Worm (Caenorhabditis elegans) whole organism, midembryonic: ENCODE measurements around the gene mrpl-46.

Source experiments
- T22C8.4 ChIP-seq: fragments of 200-800 bp; sonication (Bioruptor generic); IDR thresholded peaks from 2 replicates; pipeline ENCODE4 v1.3.6; 2022; ENCODE audit warnings: missing genetic modification characterization, missing compliant biosample characterization
- cog-1 ChIP-seq: sonication (generic microtip); optimal IDR thresholded peaks from 2 replicates; lab custom pipeline; 2016; ENCODE audit warnings: missing genetic modification characterization, missing compliant biosample characterization
- flt-1 ChIP-seq: fragments of 200-800 bp; sonication (Bioruptor generic); IDR thresholded peaks from 2 replicates; pipeline ENCODE4 v1.3.6; 2022; ENCODE audit warnings: missing genetic modification characterization, missing compliant biosample characterization
- klf-2 ChIP-seq: fragments of 200-800 bp; sonication (Bioruptor generic); conservative IDR thresholded peaks from 2 replicates; pipeline ENCODE4 v1.3.6; 2022; ENCODE audit warnings: missing genetic modification reagents, missing genetic modification characterization, missing compliant biosample characterization
- med-1 ChIP-seq: sonication (generic microtip); optimal IDR thresholded peaks from 2 replicates; lab custom pipeline; 2017; ENCODE audit warnings: missing genetic modification characterization, mild to moderate bottlenecking, missing compliant biosample characterization, antibody characterized with exemption, missing genetic modification reagents; ENCODE audit not compliant: insufficient read depth
- ztf-23 ChIP-seq: fragments of 200-800 bp; sonication (Bioruptor generic); IDR thresholded peaks from 2 replicates; pipeline ENCODE4 v1.3.6; 2022; ENCODE audit warnings: missing genetic modification reagents, missing genetic modification characterization, missing compliant biosample characterization
- ztf-29 ChIP-seq: fragments of 200-800 bp; sonication (Bioruptor generic); IDR thresholded peaks from 2 replicates; pipeline ENCODE4 v1.3.6; 2022; ENCODE audit warnings: missing genetic modification reagents, missing genetic modification characterization, missing compliant biosample characterization

DNA sequence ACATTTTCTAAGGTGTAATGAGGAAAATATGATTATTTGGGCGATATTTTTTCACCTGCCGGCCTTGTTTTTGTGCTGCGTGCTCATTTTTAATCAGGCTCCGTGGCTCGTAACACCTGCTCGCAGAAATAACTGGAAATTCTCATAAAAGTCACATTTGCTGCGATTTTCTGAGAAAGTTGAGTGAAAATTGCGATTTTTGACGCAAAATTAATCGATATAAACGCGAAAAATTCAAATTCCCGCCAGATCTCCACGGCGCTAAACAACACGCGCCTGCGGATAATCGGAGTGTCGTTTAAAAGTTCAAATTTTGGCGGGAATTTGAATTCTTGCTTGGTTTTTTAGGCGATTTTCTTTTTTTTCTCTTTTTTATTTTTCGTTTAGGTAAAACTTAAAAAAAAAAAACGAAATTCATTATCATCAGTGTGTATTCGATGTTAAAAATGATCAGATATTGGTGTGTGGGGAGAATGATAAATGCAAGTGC is 6.5 kb downstream of the mrpl-46 start, which contains the start of gene Y55F3BL.6:
- TF ChIP-seq klf-2 (GFP tag; lab: Robert Waterston, UW) (no peak), cog-1 (tag; lab: Kevin White, UChicago) (no peak), T22C8.4 (no peak), med-1 (no peak), ztf-29 (GFP tag; lab: Robert Waterston, UW) (no peak), ztf-23 (GFP tag; lab: Robert Waterston, UW) (no peak), flt-1 (GFP tag; lab: Robert Waterston, UW) (no peak)
